Fruit fly (Drosophila melanogaster) whole organism, embryonic: ENCODE measurements around the gene CG31288.

Experiments
- Antp ChIP-seq: fragments of 200-800 bp; sonication (Bioruptor generic); optimal IDR thresholded peaks from 3 replicates; lab custom pipeline; 2016; ENCODE audit warnings: missing biosample characterization, missing genetic modification characterization
- BEAF-32 ChIP-seq: fragments of 200-800 bp; sonication (Bioruptor generic); optimal IDR thresholded peaks from 3 replicates; lab custom pipeline; 2017; ENCODE audit warnings: missing biosample characterization, missing genetic modification characterization, mild to moderate bottlenecking, moderate library complexity, missing genetic modification reagents
- Bgb ChIP-seq: fragments of 200-800 bp; sonication (Bioruptor generic); IDR thresholded peaks from 2 replicates; pipeline ENCODE4 v1.3.6; 2022; ENCODE audit warnings: missing biosample characterization, missing genetic modification characterization; ENCODE audit not compliant: partially characterized antibody
- CG11093 ChIP-seq: fragments of 200-800 bp; sonication (Bioruptor generic); IDR thresholded peaks from 3 replicates; pipeline ENCODE4 v1.3.6; 2022; ENCODE audit warnings: missing biosample characterization, missing genetic modification characterization
- CG11560 ChIP-seq: fragments of 200-800 bp; sonication (Bioruptor generic); IDR thresholded peaks from 3 replicates; pipeline ENCODE4 v1.3.6; 2022; ENCODE audit warnings: missing biosample characterization, missing genetic modification characterization
- CG12219 ChIP-seq: fragments of 200-800 bp; sonication (Bioruptor generic); optimal IDR thresholded peaks from 3 replicates; lab custom pipeline; 2018; ENCODE audit warnings: missing biosample characterization, mild to moderate bottlenecking, missing genetic modification characterization
- CG13287 ChIP-seq: fragments of 200-800 bp; sonication (Bioruptor generic); IDR thresholded peaks from 2 replicates; pipeline ENCODE4 v1.3.6; 2022; ENCODE audit warnings: missing biosample characterization, missing genetic modification characterization; ENCODE audit not compliant: partially characterized antibody
- CG14860 ChIP-seq: fragments of 200-800 bp; sonication (Bioruptor generic); IDR thresholded peaks from 3 replicates; pipeline ENCODE4 v1.3.6; 2022; ENCODE audit warnings: missing biosample characterization, missing genetic modification characterization; ENCODE audit not compliant: partially characterized antibody
- CG15514 ChIP-seq: fragments of 200-800 bp; sonication (Bioruptor generic); optimal IDR thresholded peaks from 3 replicates; lab custom pipeline; 2017; ENCODE audit warnings: missing biosample characterization, missing genetic modification characterization, mild to moderate bottlenecking, moderate library complexity, missing genetic modification reagents
- CG15601 ChIP-seq: fragments of 200-800 bp; sonication (Bioruptor generic); optimal IDR thresholded peaks from 3 replicates; lab custom pipeline; 2019; ENCODE audit warnings: missing biosample characterization, mild to moderate bottlenecking, missing genetic modification characterization, moderate library complexity
- CG17612 ChIP-seq: fragments of 200-800 bp; sonication (Bioruptor generic); IDR thresholded peaks from 2 replicates; pipeline ENCODE4 v1.3.6; 2022; ENCODE audit warnings: missing biosample characterization, missing genetic modification characterization
- CG3163 ChIP-seq: fragments of 200-800 bp; sonication (Bioruptor generic); optimal IDR thresholded peaks from 3 replicates; lab custom pipeline; 2016; ENCODE audit warnings: missing biosample characterization, missing genetic modification characterization
- CG6791 ChIP-seq: fragments of 200-800 bp; sonication (Bioruptor generic); IDR thresholded peaks from 3 replicates; pipeline ENCODE4 v1.3.6; 2022; ENCODE audit warnings: missing biosample characterization, missing genetic modification characterization; ENCODE audit not compliant: partially characterized antibody
- CG9876 ChIP-seq: fragments of 200-800 bp; sonication (Bioruptor generic); optimal IDR thresholded peaks from 2 replicates; lab custom pipeline; 2016; ENCODE audit warnings: missing biosample characterization, missing genetic modification characterization
- CrebB ChIP-seq: fragments of 200-800 bp; sonication (Bioruptor generic); optimal IDR thresholded peaks from 3 replicates; lab custom pipeline; 2018; ENCODE audit warnings: missing biosample characterization, mild to moderate bottlenecking, missing genetic modification characterization
- D19B ChIP-seq: fragments of 200-800 bp; sonication (Bioruptor generic); optimal IDR thresholded peaks from 2 replicates; lab custom pipeline; 2017; ENCODE audit warnings: missing biosample characterization, mild to moderate bottlenecking, missing genetic modification characterization
- Dll ChIP-seq: fragments of 200-800 bp; sonication (Bioruptor generic); IDR thresholded peaks from 4 replicates; pipeline ENCODE4 v1.3.6; 2022; ENCODE audit warnings: missing biosample characterization, missing genetic modification characterization; ENCODE audit not compliant: partially characterized antibody
- Drgx ChIP-seq: fragments of 200-800 bp; sonication (Bioruptor generic); IDR thresholded peaks from 2 replicates; pipeline ENCODE4 v1.3.6; 2022; ENCODE audit warnings: missing biosample characterization, missing genetic modification characterization
- Elba2 ChIP-seq: fragments of 200-800 bp; sonication (Bioruptor generic); optimal IDR thresholded peaks from 3 replicates; lab custom pipeline; 2016; ENCODE audit warnings: missing biosample characterization, missing genetic modification characterization
- HmgZ ChIP-seq: fragments of 200-800 bp; sonication (Bioruptor generic); optimal IDR thresholded peaks from 2 replicates; lab custom pipeline; 2018; ENCODE audit warnings: missing biosample characterization, mild to moderate bottlenecking, missing genetic modification characterization
- Hr39 ChIP-seq: fragments of >200 bp; optimal IDR thresholded peaks from 2 replicates; lab custom pipeline; 2017
- Kr ChIP-seq: fragments of 200-800 bp; sonication (Bioruptor generic); optimal IDR thresholded peaks from 2 replicates; lab custom pipeline; 2017; ENCODE audit warnings: missing biosample characterization, mild to moderate bottlenecking, missing genetic modification characterization
- MBD-R2 ChIP-seq: fragments of 200-800 bp; sonication (Bioruptor generic); IDR thresholded peaks from 2 replicates; pipeline ENCODE4 v1.3.6; 2022; ENCODE audit warnings: missing biosample characterization, missing genetic modification characterization
- Med ChIP-seq: fragments of 200-800 bp; sonication (Bioruptor generic); peaks from one replicate; lab custom pipeline; 2016; ENCODE audit warnings: missing biosample characterization, missing genetic modification characterization, mild to moderate bottlenecking, inconsistent platforms, moderate library complexity
- Nf-YA ChIP-seq: fragments of 200-800 bp; sonication (Bioruptor generic); IDR thresholded peaks from 2 replicates; pipeline ENCODE4 v1.3.6; 2022; ENCODE audit warnings: missing biosample characterization, missing genetic modification characterization
- Scr ChIP-seq: fragments of 200-800 bp; sonication (Bioruptor generic); IDR thresholded peaks from 2 replicates; pipeline ENCODE4 v1.3.6; 2022; ENCODE audit warnings: missing biosample characterization, missing genetic modification characterization; ENCODE audit not compliant: partially characterized antibody
- Trl ChIP-seq, 3 experiments: fragments of >200 bp in 2 of 3; fragments of 200-800 bp in 1 of 3; sonication (Bioruptor generic) in 1 of 3; optimal IDR thresholded peaks; 2 replicates in 1 of 3; 3 replicates in 2 of 3; lab custom pipeline; 2016 to 2017; ENCODE audit warnings: missing biosample characterization in 1 of 3, missing genetic modification characterization in 1 of 3
- amos ChIP-seq: fragments of 200-800 bp; sonication (Bioruptor generic); IDR thresholded peaks from 2 replicates; pipeline ENCODE4 v1.3.6; 2022; ENCODE audit warnings: missing biosample characterization, missing genetic modification characterization; ENCODE audit not compliant: partially characterized antibody
- bbx ChIP-seq: fragments of 200-800 bp; sonication (Bioruptor generic); IDR thresholded peaks from 2 replicates; pipeline ENCODE4 v1.3.6; 2022; ENCODE audit warnings: missing biosample characterization, missing genetic modification characterization; ENCODE audit not compliant: partially characterized antibody
- br ChIP-seq: fragments of >200 bp; optimal IDR thresholded peaks from 2 replicates; lab custom pipeline; 2017
- chinmo ChIP-seq: fragments of 200-800 bp; sonication (Bioruptor generic); IDR thresholded peaks from 4 replicates; pipeline ENCODE4 v1.3.6; 2022; ENCODE audit warnings: missing biosample characterization, missing genetic modification characterization; ENCODE audit not compliant: partially characterized antibody
- ci ChIP-seq: fragments of 200-800 bp; sonication (Bioruptor generic); IDR thresholded peaks from 3 replicates; pipeline ENCODE4 v1.3.6; 2022; ENCODE audit warnings: missing biosample characterization, missing genetic modification characterization
- crp ChIP-seq, 2 experiments: fragments of 200-800 bp; sonication (Bioruptor generic); optimal IDR thresholded peaks; 2 replicates in 1 of 2; 3 replicates in 1 of 2; lab custom pipeline; 2017; ENCODE audit warnings: missing biosample characterization in 2 of 2, missing genetic modification characterization in 2 of 2, mild to moderate bottlenecking in 1 of 2, moderate library complexity in 1 of 2
- gem ChIP-seq: fragments of 200-800 bp; sonication (Bioruptor generic); optimal IDR thresholded peaks from 2 replicates; lab custom pipeline; 2019; ENCODE audit warnings: missing biosample characterization, mild to moderate bottlenecking, missing genetic modification characterization, moderate library complexity
- grn ChIP-seq: fragments of 200-800 bp; sonication (Bioruptor generic); optimal IDR thresholded peaks from 3 replicates; lab custom pipeline; 2017; ENCODE audit warnings: missing biosample characterization, missing genetic modification characterization
- gt ChIP-seq: fragments of 200-800 bp; sonication (Bioruptor generic); IDR thresholded peaks from 2 replicates; pipeline ENCODE4 v1.3.6; 2022; ENCODE audit warnings: missing biosample characterization, missing genetic modification characterization
- hbn ChIP-seq: fragments of 200-800 bp; sonication (Bioruptor generic); IDR thresholded peaks from 2 replicates; pipeline ENCODE4 v1.3.6; 2022; ENCODE audit warnings: missing biosample characterization, missing genetic modification characterization; ENCODE audit not compliant: partially characterized antibody
- ind ChIP-seq: fragments of 200-800 bp; sonication (Bioruptor generic); optimal IDR thresholded peaks from 3 replicates; lab custom pipeline; 2016; ENCODE audit warnings: missing biosample characterization, missing genetic modification characterization
- lab ChIP-seq: fragments of 200-800 bp; sonication (Bioruptor generic); optimal IDR thresholded peaks from 3 replicates; lab custom pipeline; 2017; ENCODE audit warnings: missing biosample characterization, missing genetic modification characterization, mild to moderate bottlenecking, moderate library complexity, missing genetic modification reagents
- pan ChIP-seq, 4 experiments: fragments of >200 bp in 3 of 4; fragments of 200-800 bp in 1 of 4; sonication (Bioruptor generic) in 1 of 4; optimal IDR thresholded peaks in 3 of 4; IDR thresholded peaks in 1 of 4; 2 replicates each; pipeline versions ENCODE4 v1.3.6 to Lab custom; 2017 to 2022; ENCODE audit warnings: missing biosample characterization in 2 of 4, missing genetic modification characterization in 2 of 4, mixed read lengths in 1 of 4
- row ChIP-seq: fragments of 200-800 bp; sonication (Bioruptor generic); IDR thresholded peaks from 3 replicates; pipeline ENCODE4 v1.3.6; 2022; ENCODE audit warnings: missing biosample characterization, missing genetic modification characterization
- sens ChIP-seq: fragments of 200-800 bp; sonication (Bioruptor generic); peaks from one replicate; lab custom pipeline; 2016; ENCODE audit warnings: missing biosample characterization, missing genetic modification characterization
- sna ChIP-seq: fragments of 200-800 bp; sonication (Bioruptor generic); IDR thresholded peaks from 2 replicates; pipeline ENCODE4 v1.3.6; 2022; ENCODE audit warnings: missing biosample characterization, missing genetic modification characterization; ENCODE audit not compliant: partially characterized antibody
- stwl ChIP-seq: fragments of 200-800 bp; sonication (Bioruptor generic); optimal IDR thresholded peaks from 3 replicates; lab custom pipeline; 2018; ENCODE audit warnings: missing biosample characterization, mild to moderate bottlenecking, missing genetic modification characterization, moderate library complexity
- zf30C ChIP-seq: fragments of 200-800 bp; sonication (Bioruptor generic); optimal IDR thresholded peaks from 3 replicates; lab custom pipeline; 2018; ENCODE audit warnings: missing biosample characterization, mild to moderate bottlenecking, missing genetic modification characterization

CG31288 gene

dm6 chr3R:25335065-25335464 lies 35.7 kb upstream of the CG31288 start, which contains the start of the genes CG10669 and CG11902 (continued):
- TF ChIP-seq CG11560 (tag; lab: Robert Waterston, UW) (no peak), MBD-R2 (GFP tag; lab: Robert Waterston, UW) (peak; percentile 97), CG14860 (GFP tag; lab: Robert Waterston, UW) (no peak), CG6791 (0 out of 3 replicates have a peak, but pooled peaks have one; percentile 23), chinmo (GFP tag; lab: Robert Waterston, UW) (peak; percentile 50; the same call in 1 of the 4 replicates), Kr (no peak), CG15601 (tag; lab: Kevin White, UChicago) (no peak), Dll (GFP tag; lab: Robert Waterston, UW) (0 out of 4 replicates have a peak, but pooled peaks have one; percentile 31), gem (no peak), stwl (tag; lab: Kevin White, UChicago) (peak; percentile 76), D19B (no peak), Scr (no peak), CG13287 (peak; percentile 26; the same call in 1 of the 2 replicates), crp (GFP tag; optimal IDR thresholded peaks at IDR 0.05; lab: Kevin White, UChicago) (peak; percentile 86 to 98), sna (GFP tag; lab: Robert Waterston, UW) (peak; percentile 41; the same call in 1 of the 2 replicates), Elba2 (peak; percentile 18), zf30C (GFP tag; lab: Kevin White, UChicago) (no peak), BEAF-32 (peak; percentile 11)
- TF ChIP-seq, all 482 proteins: peak for 24

dm6 chr3R:25331103-25331502 lies 31.7 kb upstream of the CG31288 start, which contains the start of gene CHKov2:
TSS of gene CHKov2 (minus strand) at chr3R:25331203.
- TF ChIP-seq Trl (optimal IDR thresholded peaks at IDR 0.05; lab: Kevin White, UChicago) (peak in 1 of 2 experiments; percentile 11), Trl (GFP tag; optimal IDR thresholded peaks at IDR 0.05; lab: Kevin White, UChicago) (no peak), CG3163 (peak; percentile 55), Antp (GFP tag; lab: Kevin White, UChicago) (no peak)

DNA sequence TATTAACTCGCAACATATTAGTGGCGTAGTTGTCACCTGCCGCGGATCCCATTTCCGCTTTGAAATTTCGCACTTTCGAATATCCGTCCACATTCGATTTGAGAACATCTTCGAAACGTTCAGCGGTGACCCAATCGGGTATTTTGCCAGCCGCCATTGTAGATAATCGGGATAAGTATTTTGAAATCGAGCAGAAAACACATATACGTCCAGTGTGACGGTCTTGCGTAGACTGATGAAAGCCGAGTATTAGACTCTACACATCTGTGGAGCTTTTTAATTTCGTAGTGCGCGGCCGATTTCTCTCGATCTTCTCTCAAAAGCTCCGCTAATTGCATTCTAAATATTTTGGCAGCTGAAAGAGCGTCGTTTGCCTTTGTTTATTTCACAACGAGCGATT lies 29.7 kb upstream of the CG31288 start, which contains the start of gene CHKov1:
CHKov1 (minus strand) TSS at position 238 of the 400 bp plus-strand sequence.
- TF ChIP-seq Nf-YA (GFP tag; lab: Robert Waterston, UW), result no peak
- TF ChIP-seq bbx (GFP tag; lab: Robert Waterston, UW), result peak; percentile 39; the same call in 1 of the 2 replicates
- TF ChIP-seq row (GFP tag; lab: Robert Waterston, UW), result 0 out of 3 replicates have a peak, but pooled peaks have one; percentile 1
- no peak for TF ChIP-seq BEAF-32
- TF ChIP-seq lab, result no peak
- peak; percentile 47 for TF ChIP-seq sens (GFP tag; lab: Kevin White, UChicago)
- no peak for TF ChIP-seq CG11093 (GFP tag; lab: Robert Waterston, UW)
- TF ChIP-seq grn, result peak; percentile 17
- TF ChIP-seq CG12219 (GFP tag; lab: Kevin White, UChicago), result no peak
- peak; percentile 38; the same call in 1 of the 2 replicates for TF ChIP-seq amos (GFP tag; lab: Robert Waterston, UW)
- TF ChIP-seq CG9876, result peak; percentile 12
- TF ChIP-seq ci (GFP tag; lab: Robert Waterston, UW), result peak; percentile 56; the same call in 2 of the 3 replicates
- TF ChIP-seq Med (GFP tag; lab: Kevin White, UChicago), result peak; percentile 67
- no peak for TF ChIP-seq hbn
- peak; percentile 13; the same call in 1 of the 2 replicates for TF ChIP-seq CG13287
- TF ChIP-seq gt (GFP tag; lab: Robert Waterston, UW), result no peak
- TF ChIP-seq Hr39 (lab: Kevin White, UChicago), result no peak
- no peak for TF ChIP-seq br
- TF ChIP-seq CG3163, result peak; percentile 44
- peak; percentile 24 for TF ChIP-seq CG15514 (GFP tag; lab: Kevin White, UChicago)
- peak; percentile 39; the same call in 1 of the 2 replicates for TF ChIP-seq Drgx (GFP tag; lab: Robert Waterston, UW)
- TF ChIP-seq HmgZ (tag; lab: Kevin White, UChicago), result peak; percentile 26
- peak; percentile 30; the same call in 1 of the 2 replicates for TF ChIP-seq Bgb (GFP tag; lab: Robert Waterston, UW)
- no peak for TF ChIP-seq ind (GFP tag; lab: Kevin White, UChicago)
- no peak for TF ChIP-seq pan (optimal IDR thresholded peaks at IDR 0.05; lab: Kevin White, UChicago)
- peak in 1 of 2 experiments; percentile 11 for TF ChIP-seq pan (GFP tag; optimal IDR thresholded peaks at IDR 0.05 in 1 of 2, IDR thresholded peaks at IDR 0.05 in 1 of 2)
- TF ChIP-seq CG17612, result 0 out of 2 replicates have a peak, but pooled peaks have one; percentile 17
- TF ChIP-seq CrebB (tag; lab: Kevin White, UChicago), result peak; percentile 26
